Worm (Caenorhabditis elegans) whole organism, L3 larva: Measurements from ENCODE around the gene Y5H2B.3.

Source experiments
- ZK546.5 ChIP-seq: sonication (generic microtip); optimal IDR thresholded peaks from 2 replicates; lab custom pipeline; 2017; ENCODE audit warnings: missing biosample characterization, missing genetic modification characterization
- ceh-28 ChIP-seq: fragments of 150-350 bp; optimal IDR thresholded peaks from 2 replicates; lab custom pipeline; 2014; ENCODE audit warnings: missing biosample characterization, missing genetic modification reagents, missing genetic modification characterization
- ceh-82 ChIP-seq: fragments of 150-350 bp; optimal IDR thresholded peaks from 2 replicates; lab custom pipeline; 2014; ENCODE audit warnings: missing biosample characterization, missing genetic modification characterization
- ceh-9 ChIP-seq: sonication (generic microtip); optimal IDR thresholded peaks from 2 replicates; lab custom pipeline; 2018; ENCODE audit warnings: missing biosample characterization, missing genetic modification characterization
- fkh-2 ChIP-seq: fragments of 150-350 bp; optimal IDR thresholded peaks from 2 replicates; lab custom pipeline; 2014; ENCODE audit warnings: missing biosample characterization, missing genetic modification reagents, missing genetic modification characterization
- mdl-1 ChIP-seq: fragments of 150-350 bp; optimal IDR thresholded peaks from 2 replicates; lab custom pipeline; 2014; ENCODE audit warnings: missing biosample characterization, missing genetic modification characterization
- nhr-11 ChIP-seq: fragments of 150-350 bp; optimal IDR thresholded peaks from 2 replicates; lab custom pipeline; 2014; ENCODE audit warnings: missing biosample characterization, missing genetic modification characterization
- nhr-237 ChIP-seq: fragments of 150-350 bp; optimal IDR thresholded peaks from 2 replicates; lab custom pipeline; 2014; ENCODE audit warnings: missing biosample characterization, missing genetic modification characterization
- nhr-76 ChIP-seq: fragments of 150-350 bp; sonication (generic microtip); optimal IDR thresholded peaks from 5 replicates; lab custom pipeline; 2014; ENCODE audit warnings: missing biosample characterization, missing genetic modification characterization
- pha-4 ChIP-seq: fragments of 150-350 bp; optimal IDR thresholded peaks from 2 replicates; lab custom pipeline; 2014; ENCODE audit warnings: missing biosample characterization, missing genetic modification reagents, missing genetic modification characterization
- pqm-1 ChIP-seq: fragments of 150-350 bp; optimal IDR thresholded peaks from 2 replicates; lab custom pipeline; 2017; ENCODE audit warnings: missing biosample characterization, missing genetic modification characterization, inconsistent platforms
- ztf-4 ChIP-seq: fragments of 150-350 bp; optimal IDR thresholded peaks from 2 replicates; lab custom pipeline; 2014; ENCODE audit warnings: missing biosample characterization, missing genetic modification characterization

ce11 chrV:2183162-2183561 lies 4.9 kb upstream of the Y5H2B.3 start, which contains the start of gene cyp-33C2:
- TF ChIP-seq pqm-1 (tag; lab: Kevin White, UChicago) = no peak
- no peak for TF ChIP-seq ceh-28 (tag; lab: Kevin White, UChicago)
- no peak for TF ChIP-seq ceh-82 (tag; lab: Kevin White, UChicago)
- TF ChIP-seq ztf-4 = no peak
- TF ChIP-seq nhr-237 = no peak
- no peak for TF ChIP-seq ZK546.5 (tag; lab: Kevin White, UChicago)
- TF ChIP-seq mdl-1 (tag; lab: Kevin White, UChicago) = no peak
- no peak for TF ChIP-seq nhr-11
- TF ChIP-seq ceh-9 (tag; lab: Kevin White, UChicago) = no peak
- no peak for TF ChIP-seq fkh-2 (tag; lab: Kevin White, UChicago)
- TF ChIP-seq pha-4 (tag; lab: Kevin White, UChicago) = no peak
- TF ChIP-seq nhr-76 (tag; lab: Kevin White, UChicago) = no peak
